Worm (Caenorhabditis elegans): Measurements from ENCODE around the gene Y39E4B.6.
A peak's percentile ranks its signal among the peaks of the same experiment; 100 is the strongest.

Y39E4B.6 gene

ce11 chrIII:13071432-13072259 is 1.1 kb downstream of the Y39E4B.6 start:
- TF ChIP-seq tbx-11 (GFP tag; IDR thresholded peaks at IDR 0.05) (no peak), tbx-37 (GFP tag; conservative IDR thresholded peaks at IDR 0.05) (0 out of 2 replicates have a peak, but pooled peaks have one; percentile 28), ama-1 (optimal IDR thresholded peaks at IDR 0.05) (peak; percentile 4), sea-1 (GFP tag; conservative IDR thresholded peaks at IDR 0.05) (peak; percentile 12; the same call in 1 of the 2 replicates), pes-1 (GFP tag; IDR thresholded peaks at IDR 0.05) (0 out of 2 replicates have a peak, but pooled peaks have one; percentile 6)

- no peak for TF ChIP-seq flt-1 (GFP tag; IDR thresholded peaks at IDR 0.05)
- no peak for TF ChIP-seq ets-7 (tag; optimal IDR thresholded peaks at IDR 0.05)
- TF ChIP-seq sea-1 (GFP tag; conservative IDR thresholded peaks at IDR 0.05): no peak
- TF ChIP-seq aly-1 (tag; optimal IDR thresholded peaks at IDR 0.05): no peak
- TF ChIP-seq B0310.2 (tag; optimal IDR thresholded peaks at IDR 0.05): no peak
- TF ChIP-seq pes-1 (GFP tag; IDR thresholded peaks at IDR 0.05): no peak
- no peak for TF ChIP-seq F13C5.2 (tag; optimal IDR thresholded peaks at IDR 0.05)
- no peak for TF ChIP-seq scrt-1 (GFP tag; IDR thresholded peaks at IDR 0.05)
- TF ChIP-seq ceh-13 (GFP tag; optimal IDR thresholded peaks at IDR 0.05): no peak
- TF ChIP-seq tbx-11 (GFP tag; IDR thresholded peaks at IDR 0.05): no peak
Measured at ce11 chrIII:13087437-13087836, 16.9 kb downstream of the Y39E4B.6 start.

ce11 chrIII:13091072-13091538 is 20.5 kb downstream of the Y39E4B.6 start, which contains the start of gene Y39E4B.13:
TSS of gene Y39E4B.13 (plus strand) at chrIII:13091122.
- TF ChIP-seq sea-1 (GFP tag; conservative IDR thresholded peaks at IDR 0.05): no peak
- TF ChIP-seq hmg-4 (GFP tag; optimal IDR thresholded peaks at IDR 0.05): no peak
- no peak for TF ChIP-seq aly-1 (tag; optimal IDR thresholded peaks at IDR 0.05)
- no peak for TF ChIP-seq scrt-1 (GFP tag; IDR thresholded peaks at IDR 0.05)
- no peak for TF ChIP-seq F13C5.2 (tag; optimal IDR thresholded peaks at IDR 0.05)
- TF ChIP-seq hnd-1 (tag; optimal IDR thresholded peaks at IDR 0.05): no peak
- TF ChIP-seq tbx-37 (GFP tag; conservative IDR thresholded peaks at IDR 0.05): no peak
- TF ChIP-seq ama-1 (optimal IDR thresholded peaks at IDR 0.05): no peak
- no peak for TF ChIP-seq ceh-13 (GFP tag; optimal IDR thresholded peaks at IDR 0.05)
- TF ChIP-seq flt-1 (GFP tag; IDR thresholded peaks at IDR 0.05): no peak
- TF ChIP-seq ets-7 (tag; optimal IDR thresholded peaks at IDR 0.05): no peak
- TF ChIP-seq hmbx-1 (tag; optimal IDR thresholded peaks at IDR 0.05): no peak
- no peak for TF ChIP-seq ceh-36 (tag; optimal IDR thresholded peaks at IDR 0.05)
- TF ChIP-seq pes-1 (GFP tag; IDR thresholded peaks at IDR 0.05): no peak
- TF ChIP-seq tbx-11 (GFP tag; IDR thresholded peaks at IDR 0.05): no peak

- peak; percentile 18 for TF ChIP-seq aly-1 (tag; optimal IDR thresholded peaks at IDR 0.05)
- TF ChIP-seq tra-4 (tag; optimal IDR thresholded peaks at IDR 0.05): no peak
- TF ChIP-seq tbx-11 (GFP tag; IDR thresholded peaks at IDR 0.05): no peak
Measured at ce11 chrIII:13092352-13092751, 21.8 kb downstream of the Y39E4B.6 start.

- TF ChIP-seq pes-1 (GFP tag; IDR thresholded peaks at IDR 0.05) (no peak), scrt-1 (GFP tag; IDR thresholded peaks at IDR 0.05) (no peak), hmg-4 (GFP tag; optimal IDR thresholded peaks at IDR 0.05) (no peak), tra-4 (tag; optimal IDR thresholded peaks at IDR 0.05) (no peak), ceh-36 (tag; optimal IDR thresholded peaks at IDR 0.05) (no peak), ceh-13 (GFP tag; optimal IDR thresholded peaks at IDR 0.05) (no peak)
Measured at ce11 chrIII:13099190-13099875, 28.8 kb downstream of the Y39E4B.6 start, which contains the start of gene pqn-83. TSS of gene pqn-83 (minus strand) at chrIII:13099461.

ce11 chrIII:13101070-13101469 is 30.5 kb downstream of the Y39E4B.6 start:
- TF ChIP-seq scrt-1 (GFP tag; IDR thresholded peaks at IDR 0.05) (no peak), ets-7 (tag; optimal IDR thresholded peaks at IDR 0.05) (no peak), ama-1 (optimal IDR thresholded peaks at IDR 0.05) (no peak), tra-4 (tag; optimal IDR thresholded peaks at IDR 0.05) (no peak), tbx-37 (GFP tag; conservative IDR thresholded peaks at IDR 0.05) (no peak), B0310.2 (tag; optimal IDR thresholded peaks at IDR 0.05) (no peak), aly-1 (tag; optimal IDR thresholded peaks at IDR 0.05) (no peak), sea-1 (GFP tag; conservative IDR thresholded peaks at IDR 0.05) (no peak), tbx-11 (GFP tag; IDR thresholded peaks at IDR 0.05) (no peak), F13C5.2 (tag; optimal IDR thresholded peaks at IDR 0.05) (no peak), ceh-13 (GFP tag; optimal IDR thresholded peaks at IDR 0.05) (no peak), ceh-36 (tag; optimal IDR thresholded peaks at IDR 0.05) (no peak), hnd-1 (tag; optimal IDR thresholded peaks at IDR 0.05) (no peak), pes-1 (GFP tag; IDR thresholded peaks at IDR 0.05) (no peak), hmbx-1 (tag; optimal IDR thresholded peaks at IDR 0.05) (no peak), hmg-4 (GFP tag; optimal IDR thresholded peaks at IDR 0.05) (no peak), flt-1 (GFP tag; IDR thresholded peaks at IDR 0.05) (no peak)

ce11 chrIII:13103980-13104379 is 33.4 kb downstream of the Y39E4B.6 start:
- no peak for TF ChIP-seq tra-4 (tag; optimal IDR thresholded peaks at IDR 0.05)
- no peak for TF ChIP-seq hnd-1 (tag; optimal IDR thresholded peaks at IDR 0.05)
- TF ChIP-seq hmg-4 (GFP tag; optimal IDR thresholded peaks at IDR 0.05): no peak
- TF ChIP-seq scrt-1 (GFP tag; IDR thresholded peaks at IDR 0.05): no peak
- TF ChIP-seq tbx-11 (GFP tag; IDR thresholded peaks at IDR 0.05): no peak
- no peak for TF ChIP-seq F13C5.2 (tag; optimal IDR thresholded peaks at IDR 0.05)
- no peak for TF ChIP-seq ama-1 (optimal IDR thresholded peaks at IDR 0.05)
- no peak for TF ChIP-seq flt-1 (GFP tag; IDR thresholded peaks at IDR 0.05)
- no peak for TF ChIP-seq pes-1 (GFP tag; IDR thresholded peaks at IDR 0.05)
- no peak for TF ChIP-seq ets-7 (tag; optimal IDR thresholded peaks at IDR 0.05)
- TF ChIP-seq ceh-36 (tag; optimal IDR thresholded peaks at IDR 0.05): no peak
- no peak for TF ChIP-seq ceh-13 (GFP tag; optimal IDR thresholded peaks at IDR 0.05)
- no peak for TF ChIP-seq aly-1 (tag; optimal IDR thresholded peaks at IDR 0.05)
- no peak for TF ChIP-seq hmbx-1 (tag; optimal IDR thresholded peaks at IDR 0.05)
- TF ChIP-seq tbx-37 (GFP tag; conservative IDR thresholded peaks at IDR 0.05): no peak
- TF ChIP-seq sea-1 (GFP tag; conservative IDR thresholded peaks at IDR 0.05): no peak
- no peak for TF ChIP-seq B0310.2 (tag; optimal IDR thresholded peaks at IDR 0.05)
